Worm (Caenorhabditis elegans): Measurements from ENCODE around the gene M04G7.1.

Gene M04G7.1

DNA sequence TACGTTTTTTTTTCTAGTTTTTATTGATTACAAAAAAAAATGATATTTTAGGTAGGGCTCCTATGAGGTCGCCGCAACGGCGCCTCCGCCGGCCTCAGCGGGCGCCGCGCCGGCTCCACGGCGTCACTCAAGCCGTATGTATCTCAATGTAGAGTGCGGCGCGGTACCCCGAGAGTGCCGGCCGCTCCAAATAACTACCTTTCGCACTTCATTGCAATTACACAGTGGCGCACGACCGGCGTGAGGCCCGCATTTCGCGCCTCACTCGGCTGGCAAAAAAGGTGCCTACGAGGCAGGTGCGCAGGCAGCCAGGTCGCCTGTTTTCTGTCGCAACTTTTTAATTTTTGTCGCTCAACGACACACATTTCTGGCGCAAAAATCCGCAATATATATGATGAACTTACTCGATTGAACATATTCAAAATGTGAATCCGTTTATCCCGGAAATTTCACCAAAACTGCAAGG is 5.1 kb downstream of the M04G7.1 start, which contains the start of gene M04G7.2:
Gene M04G7.2, minus strand, starts transcription at position 416 of the 466 bp plus-strand sequence.
- TF ChIP-seq hmg-4 (GFP tag; optimal IDR thresholded peaks at IDR 0.05) (no peak), aly-1 (tag; optimal IDR thresholded peaks at IDR 0.05) (no peak), hmbx-1 (tag; optimal IDR thresholded peaks at IDR 0.05) (no peak), flt-1 (GFP tag; IDR thresholded peaks at IDR 0.05) (no peak), tra-4 (tag; optimal IDR thresholded peaks at IDR 0.05) (no peak), hnd-1 (tag; optimal IDR thresholded peaks at IDR 0.05) (no peak), B0310.2 (tag; optimal IDR thresholded peaks at IDR 0.05) (no peak), ceh-13 (GFP tag; optimal IDR thresholded peaks at IDR 0.05) (no peak), scrt-1 (GFP tag; IDR thresholded peaks at IDR 0.05) (no peak), sea-1 (GFP tag; conservative IDR thresholded peaks at IDR 0.05) (no peak), pes-1 (GFP tag; IDR thresholded peaks at IDR 0.05) (no peak), ceh-36 (tag; optimal IDR thresholded peaks at IDR 0.05) (no peak), F13C5.2 (tag; optimal IDR thresholded peaks at IDR 0.05) (no peak), ets-7 (tag; optimal IDR thresholded peaks at IDR 0.05) (no peak), ama-1 (optimal IDR thresholded peaks at IDR 0.05) (no peak), tbx-11 (GFP tag; IDR thresholded peaks at IDR 0.05) (no peak), tbx-37 (GFP tag; conservative IDR thresholded peaks at IDR 0.05) (no peak)

DNA sequence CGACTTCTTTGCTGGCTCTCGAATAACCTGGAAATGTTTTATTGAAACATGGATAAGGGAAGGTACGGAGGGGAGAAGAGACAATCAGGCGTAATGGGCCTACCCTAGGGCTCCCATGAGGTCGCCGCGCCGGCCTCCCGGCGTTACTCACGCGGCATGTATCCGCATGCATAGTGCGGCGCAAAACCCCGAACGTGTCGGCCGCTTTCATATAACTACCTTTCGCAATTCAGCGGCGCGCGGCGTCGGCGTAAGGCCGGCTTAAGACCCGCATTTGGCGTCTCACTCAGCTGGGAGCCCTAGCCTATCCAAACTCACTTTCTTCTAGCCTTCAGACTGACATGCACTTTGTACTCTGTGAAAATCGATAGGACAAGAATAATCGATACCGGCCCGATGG is 6.5 kb downstream of the M04G7.1 start:
- TF ChIP-seq hmg-4 (GFP tag; optimal IDR thresholded peaks at IDR 0.05): no peak

DNA sequence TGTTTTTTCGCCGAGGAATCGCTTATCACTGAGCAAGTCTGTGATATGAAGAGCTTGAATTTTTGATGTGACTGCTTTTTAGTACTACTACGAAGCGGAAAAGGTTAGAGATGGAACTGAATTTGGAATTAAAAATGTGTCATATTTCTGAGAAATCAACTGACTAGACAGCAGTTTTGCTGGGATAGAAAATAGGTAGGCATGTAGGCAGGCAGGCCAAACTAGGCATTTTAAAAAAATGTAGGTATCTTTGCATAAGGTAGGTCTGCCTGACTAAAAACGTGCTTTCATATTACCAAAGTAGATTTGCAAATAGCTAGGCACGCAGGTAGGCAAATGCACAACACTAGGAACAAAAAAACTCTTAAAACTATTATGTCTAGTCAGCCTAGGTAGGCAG is 11.0 kb downstream of the M04G7.1 start:
- no peak for TF ChIP-seq tra-4 (tag; optimal IDR thresholded peaks at IDR 0.05)
- no peak for TF ChIP-seq hnd-1 (tag; optimal IDR thresholded peaks at IDR 0.05)
- TF ChIP-seq F13C5.2 (tag; optimal IDR thresholded peaks at IDR 0.05): no peak
- no peak for TF ChIP-seq ceh-36 (tag; optimal IDR thresholded peaks at IDR 0.05)
- TF ChIP-seq ets-7 (tag; optimal IDR thresholded peaks at IDR 0.05): no peak
- TF ChIP-seq sea-1 (GFP tag; conservative IDR thresholded peaks at IDR 0.05): no peak
- no peak for TF ChIP-seq B0310.2 (tag; optimal IDR thresholded peaks at IDR 0.05)
- no peak for TF ChIP-seq flt-1 (GFP tag; IDR thresholded peaks at IDR 0.05)
- TF ChIP-seq aly-1 (tag; optimal IDR thresholded peaks at IDR 0.05): no peak
- no peak for TF ChIP-seq hmbx-1 (tag; optimal IDR thresholded peaks at IDR 0.05)
- TF ChIP-seq scrt-1 (GFP tag; IDR thresholded peaks at IDR 0.05): no peak
- TF ChIP-seq ceh-13 (GFP tag; optimal IDR thresholded peaks at IDR 0.05): no peak
- no peak for TF ChIP-seq tbx-11 (GFP tag; IDR thresholded peaks at IDR 0.05)
- no peak for TF ChIP-seq hmg-4 (GFP tag; optimal IDR thresholded peaks at IDR 0.05)
- TF ChIP-seq pes-1 (GFP tag; IDR thresholded peaks at IDR 0.05): no peak

ce11 chrIV:467291-467690 is 11.7 kb downstream of the M04G7.1 start:
- TF ChIP-seq hmg-4 (GFP tag; optimal IDR thresholded peaks at IDR 0.05): no peak
- no peak for TF ChIP-seq aly-1 (tag; optimal IDR thresholded peaks at IDR 0.05)
- TF ChIP-seq hmbx-1 (tag; optimal IDR thresholded peaks at IDR 0.05): no peak

- TF ChIP-seq ceh-36 (tag; optimal IDR thresholded peaks at IDR 0.05) (no peak), tbx-37 (GFP tag; conservative IDR thresholded peaks at IDR 0.05) (no peak), B0310.2 (tag; optimal IDR thresholded peaks at IDR 0.05) (no peak), ceh-13 (GFP tag; optimal IDR thresholded peaks at IDR 0.05) (no peak), scrt-1 (GFP tag; IDR thresholded peaks at IDR 0.05) (no peak), F13C5.2 (tag; optimal IDR thresholded peaks at IDR 0.05) (no peak), aly-1 (tag; optimal IDR thresholded peaks at IDR 0.05) (no peak), hmg-4 (GFP tag; optimal IDR thresholded peaks at IDR 0.05) (no peak), tbx-11 (GFP tag; IDR thresholded peaks at IDR 0.05) (no peak), ets-7 (tag; optimal IDR thresholded peaks at IDR 0.05) (no peak), hnd-1 (tag; optimal IDR thresholded peaks at IDR 0.05) (no peak), tra-4 (tag; optimal IDR thresholded peaks at IDR 0.05) (no peak), flt-1 (GFP tag; IDR thresholded peaks at IDR 0.05) (no peak), sea-1 (GFP tag; conservative IDR thresholded peaks at IDR 0.05) (no peak), ama-1 (optimal IDR thresholded peaks at IDR 0.05) (no peak), pes-1 (GFP tag; IDR thresholded peaks at IDR 0.05) (no peak)
Measured at ce11 chrIV:468307-468706, 12.7 kb downstream of the M04G7.1 start.

DNA sequence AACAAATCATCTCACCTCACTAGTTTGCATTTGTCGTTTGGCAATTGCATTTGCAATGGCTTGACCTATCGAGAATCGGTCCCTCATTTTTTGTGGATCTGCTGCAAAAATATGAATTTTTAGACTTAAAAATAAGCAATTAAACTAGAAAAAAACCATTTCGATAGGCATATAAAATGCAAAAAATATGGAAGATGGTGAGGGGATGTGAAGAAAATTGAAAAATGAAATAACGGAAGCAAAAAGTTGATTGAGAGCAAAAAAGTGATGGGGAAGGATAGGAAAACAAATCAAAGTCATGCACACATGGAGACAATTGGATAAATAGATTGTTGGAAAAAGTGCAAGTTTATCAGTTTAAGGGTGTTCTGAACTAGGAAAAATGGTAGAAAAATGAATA is 25.5 kb downstream of the M04G7.1 start, which contains the start of gene npr-37:
Gene npr-37, minus strand, starts transcription at position 101 of the 400 bp plus-strand sequence.
- TF ChIP-seq F13C5.2 (tag; optimal IDR thresholded peaks at IDR 0.05): no peak
- no peak for TF ChIP-seq hnd-1 (tag; optimal IDR thresholded peaks at IDR 0.05)

DNA sequence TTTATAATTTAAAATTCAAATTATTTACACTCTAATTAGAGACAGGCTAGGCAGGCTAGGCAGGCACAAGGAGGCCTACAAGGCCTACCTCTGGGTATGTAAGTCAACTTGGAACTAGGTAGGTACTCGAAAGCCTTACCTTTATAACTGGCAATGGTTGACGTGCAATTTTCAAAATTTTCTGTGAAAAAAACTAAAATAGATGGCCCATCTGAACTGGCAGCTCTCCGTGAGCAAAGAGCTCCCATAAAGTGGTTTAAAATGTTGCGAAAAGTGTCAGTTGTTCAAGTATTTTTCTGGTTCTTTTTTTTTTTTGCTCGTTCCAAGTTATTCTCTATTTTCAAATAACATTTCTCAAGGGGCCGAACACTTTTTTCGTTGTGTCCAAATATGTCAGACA is 28.4 kb downstream of the M04G7.1 start:
- no peak for TF ChIP-seq aly-1 (tag; optimal IDR thresholded peaks at IDR 0.05)
- no peak for TF ChIP-seq sea-1 (GFP tag; conservative IDR thresholded peaks at IDR 0.05)
- no peak for TF ChIP-seq hmg-4 (GFP tag; optimal IDR thresholded peaks at IDR 0.05)

- TF ChIP-seq pes-1 (GFP tag; IDR thresholded peaks at IDR 0.05) (no peak), ceh-36 (tag; optimal IDR thresholded peaks at IDR 0.05) (peak; percentile 58)
Measured at ce11 chrIV:484768-485167, 29.2 kb downstream of the M04G7.1 start.

DNA sequence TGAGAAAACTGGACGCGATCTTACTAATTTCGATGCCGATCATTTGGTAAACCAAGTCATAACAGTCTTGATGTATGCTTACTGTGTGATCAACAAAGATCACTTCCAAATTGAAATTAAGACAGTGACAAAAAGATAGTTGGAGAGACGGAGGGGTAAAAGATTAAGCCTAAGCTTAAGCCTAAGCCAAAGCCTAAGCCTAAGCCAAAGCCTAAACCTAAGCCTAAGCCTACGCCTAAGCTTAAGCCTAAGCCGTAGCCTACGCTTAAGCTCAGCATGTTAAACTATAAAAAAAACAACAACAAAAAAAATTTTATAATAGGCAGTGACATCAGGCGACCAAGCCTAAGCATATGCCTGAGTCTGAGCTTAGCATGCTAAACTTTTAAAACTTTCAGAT is 41.6 kb downstream of the M04G7.1 start:
- TF ChIP-seq ceh-36 (tag; optimal IDR thresholded peaks at IDR 0.05) (peak; percentile 48), hmg-4 (GFP tag; optimal IDR thresholded peaks at IDR 0.05) (no peak)
